Fruit fly (Drosophila melanogaster) whole organism, embryonic: ENCODE measurements around the gene Coq5.

Experiments used
- Bgb ChIP-seq: fragments of 200-800 bp; sonication (Bioruptor generic); IDR thresholded peaks from 2 replicates; pipeline ENCODE4 v1.3.6; 2022; ENCODE audit warnings: missing biosample characterization, missing genetic modification characterization; ENCODE audit not compliant: partially characterized antibody
- CG11247 ChIP-seq: fragments of 200-800 bp; sonication (Bioruptor generic); IDR thresholded peaks from 2 replicates; pipeline ENCODE4 v1.3.6; 2022; ENCODE audit warnings: missing biosample characterization, missing genetic modification characterization
- CG11456 ChIP-seq: fragments of 200-800 bp; sonication (Bioruptor generic); IDR thresholded peaks from 3 replicates; pipeline ENCODE4 v1.3.6; 2022; ENCODE audit warnings: missing biosample characterization, missing genetic modification characterization
- CG12104 ChIP-seq: fragments of 200-800 bp; sonication (Bioruptor generic); optimal IDR thresholded peaks from 3 replicates; lab custom pipeline; 2016; ENCODE audit warnings: missing biosample characterization, missing genetic modification characterization
- CG13287 ChIP-seq: fragments of 200-800 bp; sonication (Bioruptor generic); IDR thresholded peaks from 2 replicates; pipeline ENCODE4 v1.3.6; 2022; ENCODE audit warnings: missing biosample characterization, missing genetic modification characterization; ENCODE audit not compliant: partially characterized antibody
- CG13775 ChIP-seq: fragments of 200-800 bp; sonication (Bioruptor generic); optimal IDR thresholded peaks from 3 replicates; lab custom pipeline; 2017; ENCODE audit warnings: missing biosample characterization, mild to moderate bottlenecking, missing genetic modification characterization
- CG14965 ChIP-seq: fragments of 200-800 bp; sonication (Bioruptor generic); optimal IDR thresholded peaks from 2 replicates; lab custom pipeline; 2016; ENCODE audit warnings: missing biosample characterization, missing genetic modification characterization, borderline replicate concordance
- CG1602 ChIP-seq: fragments of 200-800 bp; sonication (Bioruptor generic); optimal IDR thresholded peaks from 3 replicates; lab custom pipeline; 2016; ENCODE audit warnings: missing biosample characterization, missing genetic modification characterization
- CG1647 ChIP-seq: fragments of 200-800 bp; sonication (Bioruptor generic); optimal IDR thresholded peaks from 3 replicates; lab custom pipeline; 2016; ENCODE audit warnings: missing biosample characterization, missing genetic modification characterization
- CG17568 ChIP-seq: fragments of 200-800 bp; sonication (Bioruptor generic); optimal IDR thresholded peaks from 2 replicates; lab custom pipeline; 2018; ENCODE audit warnings: missing biosample characterization, mild to moderate bottlenecking, missing genetic modification characterization, moderate library complexity
- CG17612 ChIP-seq: fragments of 200-800 bp; sonication (Bioruptor generic); IDR thresholded peaks from 2 replicates; pipeline ENCODE4 v1.3.6; 2022; ENCODE audit warnings: missing biosample characterization, missing genetic modification characterization
- CG17912 ChIP-seq: fragments of 200-800 bp; sonication (Bioruptor generic); optimal IDR thresholded peaks from 2 replicates; lab custom pipeline; 2018; ENCODE audit warnings: missing biosample characterization, mild to moderate bottlenecking, missing genetic modification characterization
- CG2889 ChIP-seq: fragments of 200-800 bp; sonication (Bioruptor generic); IDR thresholded peaks from 3 replicates; pipeline ENCODE4 v1.3.6; 2022; ENCODE audit warnings: missing biosample characterization, missing genetic modification characterization
- CG30403 ChIP-seq: fragments of 200-800 bp; sonication (Bioruptor generic); optimal IDR thresholded peaks from 3 replicates; lab custom pipeline; 2016; ENCODE audit warnings: missing biosample characterization, missing genetic modification characterization
- CG4404 ChIP-seq: fragments of 200-800 bp; sonication (Bioruptor generic); IDR thresholded peaks from 2 replicates; pipeline ENCODE4 v1.3.6; 2022; ENCODE audit warnings: missing biosample characterization, missing genetic modification characterization
- CG4854 ChIP-seq: fragments of 200-800 bp; sonication (Bioruptor generic); optimal IDR thresholded peaks from 2 replicates; lab custom pipeline; 2016; ENCODE audit warnings: missing biosample characterization, missing genetic modification characterization, inconsistent platforms
- CG5245 ChIP-seq: fragments of 200-800 bp; sonication (Bioruptor generic); optimal IDR thresholded peaks from 3 replicates; lab custom pipeline; 2016; ENCODE audit warnings: missing biosample characterization, missing genetic modification characterization
- CG6254 ChIP-seq: fragments of 200-800 bp; sonication (Bioruptor generic); optimal IDR thresholded peaks from 3 replicates; lab custom pipeline; 2017; ENCODE audit warnings: mild to moderate bottlenecking, missing biosample characterization, missing genetic modification reagents, missing genetic modification characterization
- CG7357 ChIP-seq: fragments of 200-800 bp; sonication (Bioruptor generic); IDR thresholded peaks from 3 replicates; pipeline ENCODE4 v1.3.6; 2022; ENCODE audit warnings: missing biosample characterization, missing genetic modification characterization
- CoRest ChIP-seq: fragments of 200-800 bp; sonication (Bioruptor generic); optimal IDR thresholded peaks from 3 replicates; lab custom pipeline; 2018; ENCODE audit warnings: missing biosample characterization, mild to moderate bottlenecking, missing genetic modification characterization, moderate library complexity
- Fer2 ChIP-seq: fragments of 200-800 bp; sonication (Bioruptor generic); optimal IDR thresholded peaks from 2 replicates; lab custom pipeline; 2018; ENCODE audit warnings: missing biosample characterization, mild to moderate bottlenecking, missing genetic modification characterization, moderate library complexity
- HLH4C ChIP-seq: fragments of 200-800 bp; sonication (Bioruptor generic); IDR thresholded peaks from 3 replicates; pipeline ENCODE4 v1.3.6; 2022; ENCODE audit warnings: missing biosample characterization, missing genetic modification characterization; ENCODE audit not compliant: partially characterized antibody
- Hmx ChIP-seq: fragments of 200-800 bp; sonication (Bioruptor generic); optimal IDR thresholded peaks from 2 replicates; lab custom pipeline; 2016; ENCODE audit warnings: missing biosample characterization, missing genetic modification characterization
- Jarid2 ChIP-seq: fragments of 200-800 bp; sonication (Bioruptor generic); optimal IDR thresholded peaks from 3 replicates; lab custom pipeline; 2017; ENCODE audit warnings: mild to moderate bottlenecking, missing biosample characterization, missing genetic modification reagents, missing genetic modification characterization
- Opbp ChIP-seq: fragments of 200-800 bp; sonication (Bioruptor generic); IDR thresholded peaks from 3 replicates; pipeline ENCODE4 v1.3.6; 2022; ENCODE audit warnings: missing biosample characterization, missing genetic modification characterization; ENCODE audit not compliant: partially characterized antibody
- Xrp1 ChIP-seq: fragments of 200-800 bp; sonication (Bioruptor generic); IDR thresholded peaks from 2 replicates; pipeline ENCODE4 v1.3.6; 2022; ENCODE audit warnings: missing biosample characterization, missing genetic modification characterization
- abd-A ChIP-seq: fragments of 200-800 bp; sonication (Bioruptor generic); optimal IDR thresholded peaks from 3 replicates; lab custom pipeline; 2019; ENCODE audit warnings: missing biosample characterization, mild to moderate bottlenecking, missing genetic modification characterization, moderate library complexity
- ase ChIP-seq: fragments of 200-800 bp; sonication (Bioruptor generic); IDR thresholded peaks from 3 replicates; pipeline ENCODE4 v1.3.6; 2022; ENCODE audit warnings: missing biosample characterization, missing genetic modification characterization
- cato ChIP-seq: fragments of 200-800 bp; sonication (Bioruptor generic); optimal IDR thresholded peaks from 2 replicates; lab custom pipeline; 2016; ENCODE audit warnings: missing biosample characterization, missing genetic modification characterization, borderline replicate concordance
- chif ChIP-seq, 2 experiments: fragments of 200-800 bp; sonication (Bioruptor generic); optimal IDR thresholded peaks; 3 replicates each; lab custom pipeline; 2016; ENCODE audit warnings: missing biosample characterization in 2 of 2, missing genetic modification characterization in 2 of 2
- crc ChIP-seq: fragments of 200-800 bp; sonication (Bioruptor generic); optimal IDR thresholded peaks from 2 replicates; lab custom pipeline; 2016; ENCODE audit warnings: missing biosample characterization, missing genetic modification characterization
- croc ChIP-seq: fragments of 200-800 bp; sonication (Bioruptor generic); conservative IDR thresholded peaks from 3 replicates; pipeline ENCODE4 v1.3.6; 2022; ENCODE audit warnings: missing biosample characterization, missing genetic modification characterization
- dimm ChIP-seq: fragments of 200-800 bp; sonication (Bioruptor generic); IDR thresholded peaks from 2 replicates; pipeline ENCODE4 v1.3.6; 2022; ENCODE audit warnings: missing biosample characterization, missing genetic modification characterization
- emc ChIP-seq: fragments of 200-800 bp; sonication (Bioruptor generic); optimal IDR thresholded peaks from 2 replicates; lab custom pipeline; 2016; ENCODE audit warnings: missing biosample characterization, missing genetic modification characterization
- grn ChIP-seq: fragments of 200-800 bp; sonication (Bioruptor generic); optimal IDR thresholded peaks from 3 replicates; lab custom pipeline; 2017; ENCODE audit warnings: missing biosample characterization, missing genetic modification characterization
- hkb ChIP-seq, 2 experiments: fragments of 200-800 bp in 1 of 2; fragments of >200 bp in 1 of 2; sonication (Bioruptor generic) in 1 of 2; IDR thresholded peaks in 1 of 2; optimal IDR thresholded peaks in 1 of 2; 2 replicates each; pipeline versions ENCODE4 v1.3.6 to Lab custom; 2017 to 2022; ENCODE audit warnings: missing biosample characterization in 1 of 2, missing genetic modification characterization in 1 of 2
- nom ChIP-seq: fragments of 200-800 bp; sonication (Bioruptor generic); optimal IDR thresholded peaks from 2 replicates; lab custom pipeline; 2017; ENCODE audit warnings: missing biosample characterization, missing genetic modification characterization, mild to moderate bottlenecking, moderate library complexity, missing genetic modification reagents
- odd ChIP-seq: fragments of 200-800 bp; sonication (Bioruptor generic); optimal IDR thresholded peaks from 2 replicates; lab custom pipeline; 2017; ENCODE audit warnings: missing biosample characterization, mild to moderate bottlenecking, missing genetic modification characterization
- onecut ChIP-seq: fragments of 200-800 bp; sonication (Bioruptor generic); IDR thresholded peaks from 2 replicates; pipeline ENCODE4 v1.3.6; 2022; ENCODE audit warnings: missing biosample characterization, missing genetic modification characterization
- pita ChIP-seq: fragments of 200-800 bp; sonication (Bioruptor generic); optimal IDR thresholded peaks from 2 replicates; lab custom pipeline; 2017; ENCODE audit warnings: missing biosample characterization, mild to moderate bottlenecking, missing genetic modification characterization
- pros ChIP-seq: fragments of 200-800 bp; sonication (Bioruptor generic); optimal IDR thresholded peaks from 3 replicates; lab custom pipeline; 2019; ENCODE audit warnings: missing biosample characterization, mild to moderate bottlenecking, missing genetic modification characterization, moderate library complexity
- repo ChIP-seq: fragments of 200-800 bp; sonication (Bioruptor generic); optimal IDR thresholded peaks from 2 replicates; lab custom pipeline; 2016; ENCODE audit warnings: missing biosample characterization, missing genetic modification characterization
- ro ChIP-seq: fragments of 200-800 bp; sonication (Bioruptor generic); IDR thresholded peaks from 2 replicates; pipeline ENCODE4 v1.3.6; 2022; ENCODE audit warnings: missing biosample characterization, missing genetic modification characterization
- sens ChIP-seq: fragments of 200-800 bp; sonication (Bioruptor generic); peaks from one replicate; lab custom pipeline; 2016; ENCODE audit warnings: missing biosample characterization, missing genetic modification characterization
- sima ChIP-seq: fragments of 200-800 bp; sonication (Bioruptor generic); optimal IDR thresholded peaks from 2 replicates; lab custom pipeline; 2016; ENCODE audit warnings: missing biosample characterization, missing genetic modification characterization
- sisA ChIP-seq: fragments of 200-800 bp; sonication (Bioruptor generic); IDR thresholded peaks from 2 replicates; pipeline ENCODE4 v1.3.6; 2022; ENCODE audit warnings: missing biosample characterization, missing genetic modification characterization
- so ChIP-seq: fragments of 200-800 bp; sonication (Bioruptor generic); IDR thresholded peaks from 3 replicates; pipeline ENCODE4 v1.3.6; 2022; ENCODE audit warnings: missing biosample characterization, missing genetic modification characterization
- sqz ChIP-seq: fragments of 200-800 bp; sonication (Bioruptor generic); optimal IDR thresholded peaks from 3 replicates; lab custom pipeline; 2018; ENCODE audit warnings: missing biosample characterization, mild to moderate bottlenecking, missing genetic modification characterization
- tgo ChIP-seq: fragments of 200-800 bp; sonication (Bioruptor generic); IDR thresholded peaks from 3 replicates; pipeline ENCODE4 v1.3.6; 2022; ENCODE audit warnings: missing biosample characterization, missing genetic modification characterization
- usp ChIP-seq: fragments of >200 bp; optimal IDR thresholded peaks from 2 replicates; lab custom pipeline; 2017; ENCODE audit warnings: missing biosample characterization, missing genetic modification characterization

Coq5 gene

DNA sequence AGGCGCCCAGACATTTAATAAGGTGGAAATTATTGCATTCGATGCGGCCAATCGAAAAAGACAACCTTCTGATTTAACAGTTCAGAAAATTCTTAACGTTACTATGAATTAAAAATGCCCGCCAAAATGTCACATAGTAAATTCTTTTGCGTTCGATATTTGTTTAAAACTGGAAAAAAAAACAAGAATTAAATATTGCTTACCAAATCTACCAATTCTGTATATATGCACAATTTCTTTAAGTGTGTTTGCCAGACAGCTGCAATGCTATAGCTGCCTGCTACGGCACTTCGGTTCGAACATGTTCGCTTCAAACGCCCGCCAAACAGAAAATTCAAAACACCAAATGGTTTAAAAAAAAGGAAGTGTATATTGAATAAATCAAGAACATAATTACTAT, 19.7 kb upstream of the Coq5 start:
- TF ChIP-seq HLH4C (GFP tag; lab: Robert Waterston, UW): no peak
- TF ChIP-seq CG11247: peak; percentile 45; the same call in 1 of the 2 replicates
- no peak for TF ChIP-seq pros (GFP tag; lab: Kevin White, UChicago)
- peak; percentile 8 for TF ChIP-seq sqz (GFP tag; lab: Kevin White, UChicago)
- peak; percentile 0 for TF ChIP-seq CG6254 (GFP tag; lab: Kevin White, UChicago)
- TF ChIP-seq odd (GFP tag; lab: Kevin White, UChicago): no peak
- no peak for TF ChIP-seq Opbp (GFP tag; lab: Robert Waterston, UW)
- 0 out of 3 replicates have a peak, but pooled peaks have one; percentile 7 for TF ChIP-seq CG2889
- 0 out of 3 replicates have a peak, but pooled peaks have one; percentile 16 for TF ChIP-seq so (GFP tag; lab: Robert Waterston, UW)
- peak; percentile 74 for TF ChIP-seq sisA (GFP tag; lab: Robert Waterston, UW)
- no peak for TF ChIP-seq pita (GFP tag; lab: Kevin White, UChicago)
- TF ChIP-seq croc (GFP tag; lab: Robert Waterston, UW): no peak
- no peak for TF ChIP-seq usp
- TF ChIP-seq Jarid2 (GFP tag; lab: Kevin White, UChicago): peak; percentile 19
- TF ChIP-seq onecut: 0 out of 2 replicates have a peak, but pooled peaks have one; percentile 16
- no peak for TF ChIP-seq hkb (optimal IDR thresholded peaks at IDR 0.05; lab: Kevin White, UChicago)
- TF ChIP-seq hkb (GFP tag; IDR thresholded peaks at IDR 0.05; lab: Robert Waterston, UW): peak; percentile 82
- peak; percentile 58 to 66 for TF ChIP-seq chif (GFP tag; optimal IDR thresholded peaks at IDR 0.05; lab: Kevin White, UChicago)
- peak; percentile 46 for TF ChIP-seq CG17568
- peak; percentile 67; the same call in 2 of the 3 replicates for TF ChIP-seq ase (GFP tag; lab: Robert Waterston, UW)
- TF ChIP-seq grn (GFP tag; lab: Kevin White, UChicago): no peak
- TF ChIP-seq Fer2 (tag; lab: Kevin White, UChicago): no peak
- no peak for TF ChIP-seq CG14965 (GFP tag; lab: Kevin White, UChicago)
- peak; percentile 49 for TF ChIP-seq CG4854 (GFP tag; lab: Kevin White, UChicago)
- peak; percentile 35; the same call in 1 of the 3 replicates for TF ChIP-seq CG7357
- peak; percentile 76 for TF ChIP-seq Xrp1
- no peak for TF ChIP-seq CG4404 (GFP tag; lab: Robert Waterston, UW)
- no peak for TF ChIP-seq ro (GFP tag; lab: Robert Waterston, UW)
- TF ChIP-seq CG1602 (GFP tag; lab: Kevin White, UChicago): peak; percentile 55
- TF ChIP-seq crc: peak; percentile 43
- peak; percentile 75 for TF ChIP-seq CG30403 (GFP tag; lab: Kevin White, UChicago)
- no peak for TF ChIP-seq CG13287 (GFP tag; lab: Robert Waterston, UW)
- peak; percentile 57 for TF ChIP-seq CG13775 (GFP tag; lab: Kevin White, UChicago)
- TF ChIP-seq dimm (GFP tag; lab: Robert Waterston, UW): no peak
- TF ChIP-seq CG5245 (GFP tag; lab: Kevin White, UChicago): peak; percentile 40
- TF ChIP-seq Hmx (GFP tag; lab: Kevin White, UChicago): peak; percentile 24
- no peak for TF ChIP-seq abd-A (tag; lab: Kevin White, UChicago)
- peak; percentile 48 for TF ChIP-seq repo
- TF ChIP-seq Bgb (GFP tag; lab: Robert Waterston, UW): no peak
- TF ChIP-seq sima (GFP tag; lab: Kevin White, UChicago): peak; percentile 20
- peak; percentile 48; the same call in 1 of the 3 replicates for TF ChIP-seq CG11456 (GFP tag; lab: Robert Waterston, UW)
- TF ChIP-seq CG17912 (GFP tag; lab: Kevin White, UChicago): peak; percentile 42
- peak; percentile 60 for TF ChIP-seq tgo (GFP tag; lab: Robert Waterston, UW)
- peak; percentile 2 for TF ChIP-seq nom (GFP tag; lab: Kevin White, UChicago)
- no peak for TF ChIP-seq emc
- TF ChIP-seq CG1647 (GFP tag; lab: Kevin White, UChicago): peak; percentile 0
- TF ChIP-seq CG17612: 0 out of 2 replicates have a peak, but pooled peaks have one; percentile 32
- no peak for TF ChIP-seq CG12104 (GFP tag; lab: Kevin White, UChicago)
- TF ChIP-seq CoRest (tag; lab: Kevin White, UChicago): peak; percentile 60
- peak; percentile 94 for TF ChIP-seq sens
- TF ChIP-seq cato: peak; percentile 46
